Worm (Caenorhabditis elegans) whole organism, L1 larva: Measurements from ENCODE around the gene del-9.
A peak's percentile ranks its signal among the peaks of the same experiment; 100 is the strongest.

ENCODE experiments used
- Y116A8C.19 ChIP-seq: sonication (generic microtip); optimal IDR thresholded peaks from 2 replicates; lab custom pipeline; 2016; ENCODE audit warnings: missing compliant biosample characterization, missing genetic modification characterization, borderline replicate concordance
- blmp-1 ChIP-seq: fragments of 150-350 bp; optimal IDR thresholded peaks from 2 replicates; lab custom pipeline; 2014; ENCODE audit warnings: missing biosample characterization, missing genetic modification characterization
- ets-5 ChIP-seq: fragments of 200-800 bp; sonication (Bioruptor generic); IDR thresholded peaks from 2 replicates; pipeline ENCODE4 v1.3.6; 2022; ENCODE audit warnings: missing genetic modification characterization, missing compliant biosample characterization
- lsy-2 ChIP-seq, 2 experiments: fragments of 150-350 bp; optimal IDR thresholded peaks; 2 replicates each; lab custom pipeline; 2014; ENCODE audit warnings: missing biosample characterization in 2 of 2, missing genetic modification characterization in 2 of 2
- mep-1 ChIP-seq: fragments of 150-350 bp; optimal IDR thresholded peaks from 2 replicates; lab custom pipeline; 2014; ENCODE audit warnings: missing biosample characterization, missing genetic modification characterization
- nhr-11 ChIP-seq: fragments of 150-350 bp; optimal IDR thresholded peaks from 2 replicates; lab custom pipeline; 2014; ENCODE audit warnings: missing biosample characterization, missing genetic modification characterization
- pqm-1 ChIP-seq: sonication (generic microtip); optimal IDR thresholded peaks from 3 replicates; lab custom pipeline; 2017; ENCODE audit warnings: missing biosample characterization, missing genetic modification characterization
- unc-130 ChIP-seq: fragments of 150-350 bp; optimal IDR thresholded peaks from 2 replicates; lab custom pipeline; 2017; ENCODE audit warnings: missing biosample characterization, missing genetic modification characterization, inconsistent platforms
- zag-1 ChIP-seq: fragments of 150-350 bp; optimal IDR thresholded peaks from 2 replicates; lab custom pipeline; 2014; ENCODE audit warnings: missing biosample characterization, missing genetic modification characterization

DNA sequence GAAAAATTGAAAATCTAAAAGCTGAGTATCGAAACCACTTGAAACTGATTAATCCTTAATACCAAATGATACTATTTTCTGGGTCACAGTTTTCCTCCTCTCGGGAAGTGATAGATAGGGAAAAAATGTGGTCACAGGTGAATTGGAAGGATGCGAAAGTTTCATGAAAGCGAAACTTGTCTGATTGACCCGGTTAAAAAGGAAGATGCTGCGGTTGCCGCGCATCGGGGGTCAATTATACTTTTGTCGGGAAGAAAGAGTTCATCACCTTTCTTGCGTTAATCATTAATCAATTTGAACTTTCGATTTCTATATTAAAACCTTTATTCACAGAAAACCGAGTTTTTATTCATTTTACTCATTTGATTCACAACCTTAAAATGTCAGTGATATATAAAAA lies 20.2 kb downstream of the del-9 start:
- TF ChIP-seq lsy-2 (tag; optimal IDR thresholded peaks at IDR 0.05; lab: Kevin White, UChicago) (no peak), nhr-11 (tag; lab: Kevin White, UChicago) (no peak), pqm-1 (tag; lab: Kevin White, UChicago) (no peak), ets-5 (GFP tag; lab: Robert Waterston, UW) (no peak), blmp-1 (tag; lab: Kevin White, UChicago) (peak; percentile 97), mep-1 (tag; lab: Kevin White, UChicago) (no peak), Y116A8C.19 (tag; lab: Kevin White, UChicago) (no peak), zag-1 (no peak), unc-130 (tag; lab: Kevin White, UChicago) (no peak)
